Worm (Caenorhabditis elegans): ENCODE measurements around the gene sre-49.

DNA sequence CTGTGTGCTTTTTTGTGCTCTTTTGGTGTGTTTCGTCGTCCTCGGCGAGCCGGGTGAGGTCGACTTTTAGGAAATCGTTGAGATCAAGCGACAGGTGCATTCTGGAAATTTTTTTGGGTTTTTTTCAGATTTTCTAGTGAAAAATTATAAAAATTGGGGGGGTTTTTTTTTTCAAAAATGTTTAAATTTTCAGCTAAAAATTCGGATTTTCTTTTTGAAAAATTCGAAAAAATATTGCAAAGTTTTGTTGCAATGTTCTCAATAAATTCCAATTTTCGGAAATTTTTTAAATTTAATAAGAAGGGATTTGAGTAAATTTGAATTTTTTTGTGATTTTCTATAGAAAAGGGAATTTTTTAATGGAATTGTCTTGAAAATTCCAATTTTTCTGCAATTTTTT lies 43.7 kb upstream of the sre-49 start, which contains the start of gene Y57A10A.27:
- no peak for TF ChIP-seq nfya-1 (tag; optimal IDR thresholded peaks at IDR 0.05)
- TF ChIP-seq lin-11 (tag; optimal IDR thresholded peaks at IDR 0.05) = no peak
- TF ChIP-seq hlh-6 (tag; optimal IDR thresholded peaks at IDR 0.05) = no peak
- TF ChIP-seq ahr-1 (tag; optimal IDR thresholded peaks at IDR 0.05) = no peak
- TF ChIP-seq pat-9 (tag; optimal IDR thresholded peaks at IDR 0.05) = no peak
- TF ChIP-seq sox-2 (GFP tag; IDR thresholded peaks at IDR 0.05) = no peak
- TF ChIP-seq sdc-2 (tag; optimal IDR thresholded peaks at IDR 0.05) = no peak
- TF ChIP-seq ama-1 (optimal IDR thresholded peaks at IDR 0.05) = no peak
- no peak for TF ChIP-seq ceh-24 (tag; optimal IDR thresholded peaks at IDR 0.05)
- TF ChIP-seq ceh-9 (tag; optimal IDR thresholded peaks at IDR 0.05) = no peak
- no peak for TF ChIP-seq rnt-1 (tag; optimal IDR thresholded peaks at IDR 0.05)
- TF ChIP-seq ceh-30 (tag; optimal IDR thresholded peaks at IDR 0.05) = no peak
